Worm (Caenorhabditis elegans) whole organism, midembryonic: ENCODE measurements around the gene T24E12.1.

Experiments used
- cog-1 ChIP-seq: sonication (generic microtip); optimal IDR thresholded peaks from 2 replicates; lab custom pipeline; 2016; ENCODE audit warnings: missing genetic modification characterization, missing compliant biosample characterization
- klf-2 ChIP-seq: fragments of 200-800 bp; sonication (Bioruptor generic); conservative IDR thresholded peaks from 2 replicates; pipeline ENCODE4 v1.3.6; 2022; ENCODE audit warnings: missing genetic modification reagents, missing genetic modification characterization, missing compliant biosample characterization
- ztf-23 ChIP-seq: fragments of 200-800 bp; sonication (Bioruptor generic); IDR thresholded peaks from 2 replicates; pipeline ENCODE4 v1.3.6; 2022; ENCODE audit warnings: missing genetic modification reagents, missing genetic modification characterization, missing compliant biosample characterization

ce11 chrII:3785257-3785656, at the start of gene T24E12.1:
- TF ChIP-seq cog-1 (tag; lab: Kevin White, UChicago), result no peak
- TF ChIP-seq ztf-23 (GFP tag; lab: Robert Waterston, UW), result no peak
- TF ChIP-seq klf-2 (GFP tag; lab: Robert Waterston, UW), result no peak
